1 fruit fly cellular context compared by ENCODE assay signal in the genomic region with DNA sequence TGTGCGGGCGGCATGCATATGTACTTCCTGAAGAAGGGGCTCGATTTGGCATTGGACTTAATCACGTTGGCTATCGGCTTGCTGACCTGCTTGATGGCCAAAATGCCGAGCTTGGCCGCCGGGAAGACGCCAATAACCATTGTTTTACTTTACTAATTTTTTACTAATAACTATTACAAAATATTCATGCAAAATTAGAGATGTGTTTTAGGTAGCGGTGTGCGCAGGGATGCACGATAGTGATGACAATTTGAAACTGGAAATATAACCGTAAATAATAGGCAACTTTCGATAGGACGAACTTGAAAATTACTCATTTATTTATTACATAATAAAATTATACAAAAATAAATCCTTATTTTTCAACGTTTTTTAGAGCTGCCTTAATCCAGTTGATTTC.
TF ChIP-seq lines count a peak whose summit lies in the region.

TSS of gene CG13601 (minus strand) at position 206 of the 400 bp plus-strand sequence.

TF ChIP-seq in whole organism, embryonic, 481 proteins besides CTCF, POLR2A, EP300 and RAD21 (continued from another document and continues in another):
- TF ChIP-seq knrl (GFP tag; IDR thresholded peaks at IDR 0.05; lab: Robert Waterston, UW; ENCODE audit: partially characterized antibody) (peak; percentile 84; the same call in 2 of the 3 replicates), aop (GFP tag; IDR thresholded peaks at IDR 0.05; lab: Robert Waterston, UW) (no peak), ham (GFP tag; IDR thresholded peaks at IDR 0.05; lab: Robert Waterston, UW) (no peak), tup (GFP tag; optimal IDR thresholded peaks at IDR 0.05; lab: Kevin White, UChicago) (no peak), Blimp-1 (GFP tag; optimal IDR thresholded peaks at IDR 0.05; lab: Kevin White, UChicago) (no peak), cato (GFP tag; optimal IDR thresholded peaks at IDR 0.05; lab: Kevin White, UChicago; ENCODE audit: borderline replicate concordance) (no peak), CG17359 (tag; optimal IDR thresholded peaks at IDR 0.05; lab: Kevin White, UChicago) (peak; percentile 23), CG1024 (GFP tag; IDR thresholded peaks at IDR 0.05; lab: Robert Waterston, UW) (no peak), HHEX (GFP tag; optimal IDR thresholded peaks at IDR 0.05; lab: Kevin White, UChicago) (no peak), fd3F (GFP tag; optimal IDR thresholded peaks at IDR 0.05; lab: Kevin White, UChicago) (no peak), Asciz (GFP tag; optimal IDR thresholded peaks at IDR 0.05; lab: Kevin White, UChicago) (no peak), CG18011 (GFP tag; optimal IDR thresholded peaks at IDR 0.05; lab: Kevin White, UChicago) (no peak), zf30C (GFP tag; optimal IDR thresholded peaks at IDR 0.05; lab: Kevin White, UChicago) (no peak), CG7987 (GFP tag; optimal IDR thresholded peaks at IDR 0.05; lab: Kevin White, UChicago) (no peak), C15 (GFP tag; IDR thresholded peaks at IDR 0.05; lab: Robert Waterston, UW) (no peak), ewg (GFP tag; optimal IDR thresholded peaks at IDR 0.05; lab: Kevin White, UChicago) (peak; percentile 39), CG7556 (GFP tag; optimal IDR thresholded peaks at IDR 0.05; lab: Kevin White, UChicago) (no peak), CG13424 (tag; optimal IDR thresholded peaks at IDR 0.05; lab: Kevin White, UChicago) (peak; percentile 47), Xrp1 (GFP tag; IDR thresholded peaks at IDR 0.05; lab: Robert Waterston, UW) (no peak), CG3995 (GFP tag; optimal IDR thresholded peaks at IDR 0.05; lab: Kevin White, UChicago) (peak; percentile 24), vfl (GFP tag; optimal IDR thresholded peaks at IDR 0.05; lab: Kevin White, UChicago) (peak; percentile 14), dmrt11E (tag; optimal IDR thresholded peaks at IDR 0.05; lab: Kevin White, UChicago) (no peak), NK7.1 (GFP tag; optimal IDR thresholded peaks at IDR 0.05; lab: Kevin White, UChicago) (no peak), HLHmδ (GFP tag; optimal IDR thresholded peaks at IDR 0.05; lab: Kevin White, UChicago) (no peak), da (GFP tag; optimal IDR thresholded peaks at IDR 0.05; lab: Kevin White, UChicago) (no peak), CG1529 (GFP tag; optimal IDR thresholded peaks at IDR 0.05; lab: Kevin White, UChicago) (no peak), pb (GFP tag; optimal IDR thresholded peaks at IDR 0.05; lab: Kevin White, UChicago) (no peak), ems (GFP tag; optimal IDR thresholded peaks at IDR 0.05; lab: Kevin White, UChicago) (no peak), CG33213 (GFP tag; optimal IDR thresholded peaks at IDR 0.05; lab: Kevin White, UChicago) (no peak), Hr3 (GFP tag; optimal IDR thresholded peaks at IDR 0.05; lab: Kevin White, UChicago) (no peak), CG12104 (GFP tag; optimal IDR thresholded peaks at IDR 0.05; lab: Kevin White, UChicago) (no peak), klu (GFP tag; IDR thresholded peaks at IDR 0.05; lab: Robert Waterston, UW) (no peak), CG2120 (GFP tag; optimal IDR thresholded peaks at IDR 0.05; lab: Kevin White, UChicago) (peak; percentile 55), ato (GFP tag; IDR thresholded peaks at IDR 0.05; lab: Robert Waterston, UW; ENCODE audit: partially characterized antibody) (peak; percentile 40; the same call in 1 of the 2 replicates), cad (GFP tag; optimal IDR thresholded peaks at IDR 0.05; lab: Kevin White, UChicago) (no peak), dm (GFP tag; optimal IDR thresholded peaks at IDR 0.05; lab: Kevin White, UChicago) (no peak), CG1792 (GFP tag; optimal IDR thresholded peaks at IDR 0.05; lab: Kevin White, UChicago) (no peak), exex (tag; optimal IDR thresholded peaks at IDR 0.05; lab: Kevin White, UChicago) (peak; percentile 27), CG11696 (GFP tag; IDR thresholded peaks at IDR 0.05; lab: Robert Waterston, UW) (no peak), H2.0 (GFP tag; IDR thresholded peaks at IDR 0.05; lab: Robert Waterston, UW) (peak; percentile 24; the same call in 1 of the 2 replicates), CG12942 (GFP tag; optimal IDR thresholded peaks at IDR 0.05; lab: Kevin White, UChicago) (no peak), CG9215 (GFP tag; IDR thresholded peaks at IDR 0.05; lab: Robert Waterston, UW) (no peak), Aef1 (GFP tag; IDR thresholded peaks at IDR 0.05; lab: Robert Waterston, UW) (0 out of 3 replicates have a peak, but pooled peaks have one; percentile 42), Atf6 (GFP tag; IDR thresholded peaks at IDR 0.05; lab: Robert Waterston, UW) (no peak), sens (GFP tag; lab: Kevin White, UChicago) (peak; percentile 55), CG31365 (tag; optimal IDR thresholded peaks at IDR 0.05; lab: Kevin White, UChicago) (no peak), fru (optimal IDR thresholded peaks at IDR 0.05; lab: Kevin White, UChicago) (no peak), ci (GFP tag; IDR thresholded peaks at IDR 0.05; lab: Robert Waterston, UW) (peak; percentile 63; the same call in 2 of the 3 replicates), CG17186 (GFP tag; optimal IDR thresholded peaks at IDR 0.05; lab: Kevin White, UChicago) (peak; percentile 89), Spps (tag; optimal IDR thresholded peaks at IDR 0.05; lab: Kevin White, UChicago) (no peak), chm (GFP tag; IDR thresholded peaks at IDR 0.05; lab: Robert Waterston, UW) (no peak), CG30403 (GFP tag; optimal IDR thresholded peaks at IDR 0.05; lab: Kevin White, UChicago) (peak; percentile 49), trh (GFP tag; optimal IDR thresholded peaks at IDR 0.05; lab: Kevin White, UChicago) (no peak), cas (GFP tag; IDR thresholded peaks at IDR 0.05; lab: Robert Waterston, UW) (no peak), Jarid2 (GFP tag; optimal IDR thresholded peaks at IDR 0.05; lab: Kevin White, UChicago) (no peak), tgo (GFP tag; IDR thresholded peaks at IDR 0.05; lab: Robert Waterston, UW) (no peak), Fer2 (tag; optimal IDR thresholded peaks at IDR 0.05; lab: Kevin White, UChicago) (no peak), caup (GFP tag; optimal IDR thresholded peaks at IDR 0.05; lab: Kevin White, UChicago; ENCODE audit: severe bottlenecking) (no peak), phol (tag; optimal IDR thresholded peaks at IDR 0.05; lab: Kevin White, UChicago) (peak; percentile 27), fd64A (GFP tag; optimal IDR thresholded peaks at IDR 0.05; lab: Kevin White, UChicago) (no peak), fu2 (GFP tag; optimal IDR thresholded peaks at IDR 0.05; lab: Kevin White, UChicago) (no peak), Sry-δ (GFP tag; optimal IDR thresholded peaks at IDR 0.05; lab: Kevin White, UChicago) (peak; percentile 84), jigr1 (GFP tag; IDR thresholded peaks at IDR 0.05; lab: Robert Waterston, UW) (no peak), CG13775 (GFP tag; optimal IDR thresholded peaks at IDR 0.05; lab: Kevin White, UChicago) (peak; percentile 15), unc-4 (GFP tag; IDR thresholded peaks at IDR 0.05; lab: Robert Waterston, UW; ENCODE audit: partially characterized antibody) (peak; percentile 87), gem (tag; optimal IDR thresholded peaks at IDR 0.05; lab: Kevin White, UChicago) (peak; percentile 46), CG17802 (tag; optimal IDR thresholded peaks at IDR 0.05; lab: Kevin White, UChicago) (no peak), Ravus (GFP tag; IDR thresholded peaks at IDR 0.05; lab: Robert Waterston, UW) (no peak), lilli (GFP tag; optimal IDR thresholded peaks at IDR 0.05; lab: Kevin White, UChicago) (peak; percentile 45), CG10274 (GFP tag; optimal IDR thresholded peaks at IDR 0.05; lab: Kevin White, UChicago) (no peak), sr (GFP tag; IDR thresholded peaks at IDR 0.05; lab: Robert Waterston, UW) (no peak), ranshi (GFP tag; IDR thresholded peaks at IDR 0.05; lab: Robert Waterston, UW) (no peak), Ptx1 (GFP tag; IDR thresholded peaks at IDR 0.05; lab: Robert Waterston, UW) (0 out of 2 replicates have a peak, but pooled peaks have one; percentile 37), CG3726 (GFP tag; IDR thresholded peaks at IDR 0.05; lab: Robert Waterston, UW) (no peak), ro (GFP tag; IDR thresholded peaks at IDR 0.05; lab: Robert Waterston, UW) (no peak), Sox102F (GFP tag; optimal IDR thresholded peaks at IDR 0.05; lab: Kevin White, UChicago) (no peak), CG14710 (tag; optimal IDR thresholded peaks at IDR 0.05; lab: Kevin White, UChicago) (peak; percentile 37), Camta (GFP tag; optimal IDR thresholded peaks at IDR 0.05; lab: Kevin White, UChicago) (no peak), mam (GFP tag; optimal IDR thresholded peaks at IDR 0.05; lab: Kevin White, UChicago) (peak; percentile 29), Dp (GFP tag; optimal IDR thresholded peaks at IDR 0.05; lab: Kevin White, UChicago) (peak; percentile 30), repo (GFP tag; optimal IDR thresholded peaks at IDR 0.05; lab: Kevin White, UChicago) (no peak), ash1 (GFP tag; optimal IDR thresholded peaks at IDR 0.05; lab: Kevin White, UChicago) (no peak), CG1832 (GFP tag; optimal IDR thresholded peaks at IDR 0.05; lab: Kevin White, UChicago) (no peak), HLH3B (GFP tag; IDR thresholded peaks at IDR 0.05; lab: Robert Waterston, UW) (peak; percentile 21; the same call in 1 of the 2 replicates), CG13296 (GFP tag; optimal IDR thresholded peaks at IDR 0.05; lab: Kevin White, UChicago) (peak; percentile 46), CG17912 (GFP tag; optimal IDR thresholded peaks at IDR 0.05; lab: Kevin White, UChicago) (no peak), Sox100B (GFP tag; optimal IDR thresholded peaks at IDR 0.05; lab: Kevin White, UChicago) (no peak), CG8281 (tag; optimal IDR thresholded peaks at IDR 0.05; lab: Kevin White, UChicago) (no peak), wor (GFP tag; IDR thresholded peaks at IDR 0.05; lab: Robert Waterston, UW) (no peak), Fer1 (GFP tag; optimal IDR thresholded peaks at IDR 0.05; lab: Kevin White, UChicago) (no peak), CG4328 (GFP tag; optimal IDR thresholded peaks at IDR 0.05; lab: Kevin White, UChicago) (peak; percentile 36), Six4 (GFP tag; optimal IDR thresholded peaks at IDR 0.05; lab: Kevin White, UChicago) (no peak), br (optimal IDR thresholded peaks at IDR 0.05; lab: Kevin White, UChicago) (no peak), kni (GFP tag; optimal IDR thresholded peaks at IDR 0.05; lab: Kevin White, UChicago) (no peak), CG11695 (GFP tag; IDR thresholded peaks at IDR 0.05; lab: Robert Waterston, UW) (no peak), CG6654 (GFP tag; optimal IDR thresholded peaks at IDR 0.05; lab: Kevin White, UChicago) (no peak), Mes4 (GFP tag; optimal IDR thresholded peaks at IDR 0.05; lab: Kevin White, UChicago) (no peak), run (tag; optimal IDR thresholded peaks at IDR 0.05; lab: Kevin White, UChicago) (no peak), mld (GFP tag; IDR thresholded peaks at IDR 0.05; lab: Robert Waterston, UW; ENCODE audit: partially characterized antibody) (0 out of 3 replicates have a peak, but pooled peaks have one; percentile 29), CG4282 (GFP tag; optimal IDR thresholded peaks at IDR 0.05; lab: Kevin White, UChicago) (no peak), fd96Cb (tag; optimal IDR thresholded peaks at IDR 0.05; lab: Kevin White, UChicago) (no peak), Adf1 (GFP tag; IDR thresholded peaks at IDR 0.05; lab: Robert Waterston, UW) (no peak), HLH4C (GFP tag; IDR thresholded peaks at IDR 0.05; lab: Robert Waterston, UW; ENCODE audit: partially characterized antibody) (peak; percentile 59; the same call in 2 of the 3 replicates), gcm (GFP tag; optimal IDR thresholded peaks at IDR 0.05; lab: Kevin White, UChicago) (peak; percentile 4), MTF-1 (GFP tag; optimal IDR thresholded peaks at IDR 0.05; lab: Kevin White, UChicago; ENCODE audit: borderline replicate concordance) (no peak), gsb-n (tag; optimal IDR thresholded peaks at IDR 0.05; lab: Kevin White, UChicago) (peak; percentile 10), CG8290 (GFP tag; optimal IDR thresholded peaks at IDR 0.05; lab: Kevin White, UChicago) (no peak), CG8290 (tag; optimal IDR thresholded peaks at IDR 0.05; lab: Kevin White, UChicago) (peak in 1 of 2 experiments; percentile 44), scrt (GFP tag; optimal IDR thresholded peaks at IDR 0.05; lab: Kevin White, UChicago) (no peak), bowl (GFP tag; IDR thresholded peaks at IDR 0.05; lab: Robert Waterston, UW) (no peak), CG9817 (tag; optimal IDR thresholded peaks at IDR 0.05; lab: Kevin White, UChicago) (peak; percentile 12), CG34224 (GFP tag; IDR thresholded peaks at IDR 0.05; lab: Robert Waterston, UW; ENCODE audit: partially characterized antibody) (peak; percentile 83), Lim3 (GFP tag; IDR thresholded peaks at IDR 0.05; lab: Robert Waterston, UW) (no peak), Nf-YA (GFP tag; IDR thresholded peaks at IDR 0.05; lab: Robert Waterston, UW) (no peak), sob (GFP tag; IDR thresholded peaks at IDR 0.05; lab: Robert Waterston, UW) (peak; percentile 20; the same call in 1 of the 2 replicates), Taf1 (GFP tag; IDR thresholded peaks at IDR 0.05; lab: Robert Waterston, UW) (0 out of 2 replicates have a peak, but pooled peaks have one; percentile 19), CkIIα-i1 (GFP tag; IDR thresholded peaks at IDR 0.05; lab: Robert Waterston, UW) (no peak), Atf-2 (GFP tag; optimal IDR thresholded peaks at IDR 0.05; lab: Kevin White, UChicago) (no peak), CG4707 (GFP tag; optimal IDR thresholded peaks at IDR 0.05; lab: Kevin White, UChicago) (no peak), CG34376 (GFP tag; optimal IDR thresholded peaks at IDR 0.05; lab: Kevin White, UChicago) (peak; percentile 27), Gsc (GFP tag; IDR thresholded peaks at IDR 0.05; lab: Robert Waterston, UW) (no peak), Doc3 (GFP tag; IDR thresholded peaks at IDR 0.05; lab: Robert Waterston, UW; ENCODE audit: partially characterized antibody) (peak; percentile 87), CG11093 (GFP tag; IDR thresholded peaks at IDR 0.05; lab: Robert Waterston, UW) (no peak), CG11723 (GFP tag; optimal IDR thresholded peaks at IDR 0.05; lab: Kevin White, UChicago) (no peak), CG9727 (GFP tag; optimal IDR thresholded peaks at IDR 0.05; lab: Kevin White, UChicago) (peak; percentile 8), trem (tag; optimal IDR thresholded peaks at IDR 0.05; lab: Kevin White, UChicago) (peak; percentile 25), CG8388 (GFP tag; optimal IDR thresholded peaks at IDR 0.05; lab: Kevin White, UChicago) (no peak), CG9932 (GFP tag; IDR thresholded peaks at IDR 0.05; lab: Robert Waterston, UW) (peak; percentile 73), CG17328 (GFP tag; IDR thresholded peaks at IDR 0.05; lab: Robert Waterston, UW) (no peak)
